Fruit fly (Drosophila melanogaster): ENCODE data around the gene RpS12.

dm6 chr3L:13064935-13065334, 41.8 kb downstream of the RpS12 start:
- TF ChIP-seq cnc (optimal IDR thresholded peaks at IDR 0.05) (no peak), pad (GFP tag; optimal IDR thresholded peaks at IDR 0.05) (no peak), CG5204 (GFP tag; optimal IDR thresholded peaks at IDR 0.05) (no peak), ovo (GFP tag; optimal IDR thresholded peaks at IDR 0.05) (no peak), Hr96 (GFP tag; optimal IDR thresholded peaks at IDR 0.05) (no peak), tj (GFP tag; optimal IDR thresholded peaks at IDR 0.05) (no peak), toe (GFP tag; optimal IDR thresholded peaks at IDR 0.05) (no peak), CG1620 (GFP tag; optimal IDR thresholded peaks at IDR 0.05) (no peak)

All from whole organism, adult.